Fruit fly (Drosophila melanogaster): Measurements from ENCODE around the gene Ziz.

The Ziz gene

DNA sequence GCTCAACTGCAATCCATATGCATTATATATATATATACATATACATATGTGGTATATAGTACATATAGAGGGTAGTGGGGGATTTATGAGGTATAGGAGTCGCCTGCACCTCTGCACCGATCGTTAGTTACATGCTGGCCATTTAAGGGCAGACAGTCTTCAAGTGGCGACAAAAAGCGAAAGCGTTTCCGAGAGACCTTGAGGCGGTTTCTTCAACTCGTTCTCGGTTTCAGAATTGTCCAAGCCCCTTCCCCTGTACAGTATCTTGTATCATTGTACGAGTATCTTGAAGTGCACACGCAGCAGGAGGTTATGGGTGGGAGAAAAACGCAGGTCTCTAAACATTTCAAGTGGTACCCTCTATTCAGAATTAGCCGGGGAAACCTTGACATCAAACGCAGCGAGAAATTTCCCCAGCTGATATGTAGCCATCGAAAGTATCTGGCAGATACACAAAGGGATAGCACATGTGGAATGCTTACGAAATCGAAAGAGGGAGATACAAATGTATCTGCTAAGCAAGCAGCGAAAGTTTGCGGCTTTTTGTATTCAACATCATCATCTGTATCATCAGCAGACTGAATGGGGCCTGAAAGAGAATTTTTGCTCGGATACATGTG lies 30.9 kb upstream of the Ziz start:
- TF ChIP-seq CG11902 (GFP tag; optimal IDR thresholded peaks at IDR 0.05) (no peak), CG6276 (GFP tag; optimal IDR thresholded peaks at IDR 0.05) (no peak), svp (GFP tag) (peak; percentile 12), Eip78C (GFP tag) (peak; percentile 18), CG4318 (GFP tag; optimal IDR thresholded peaks at IDR 0.05) (no peak), achi (GFP tag; optimal IDR thresholded peaks at IDR 0.05) (no peak), CG10631 (GFP tag; optimal IDR thresholded peaks at IDR 0.05) (no peak), fd85E (GFP tag; optimal IDR thresholded peaks at IDR 0.05) (no peak), CG6163 (GFP tag; IDR thresholded peaks at IDR 0.05) (no peak), CG3919 (GFP tag; optimal IDR thresholded peaks at IDR 0.05) (no peak), CG31627 (GFP tag; optimal IDR thresholded peaks at IDR 0.05) (no peak), Blimp-1 (GFP tag; optimal IDR thresholded peaks at IDR 0.05) (peak; percentile 38)

DNA sequence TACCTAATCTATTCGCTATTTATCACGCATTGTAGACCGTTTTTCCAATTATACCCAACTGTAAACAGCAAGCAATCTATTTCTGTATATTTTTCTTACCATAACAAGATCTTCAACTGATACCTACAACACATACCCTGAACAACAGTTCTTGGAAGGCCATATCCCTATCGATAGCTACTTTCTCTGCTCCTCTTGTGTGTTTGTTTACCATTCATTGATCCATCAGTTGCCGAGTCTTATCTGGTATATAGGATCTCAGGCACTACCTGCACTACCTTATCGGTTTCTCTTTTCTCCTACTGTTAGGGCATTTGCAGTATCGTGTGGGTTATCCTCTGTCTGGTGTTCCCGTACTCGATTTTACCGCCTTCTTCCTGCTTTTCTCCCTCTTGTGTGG lies 30.0 kb upstream of the Ziz start:
- TF ChIP-seq acj6 (GFP tag; optimal IDR thresholded peaks at IDR 0.05) (no peak), fkh (GFP tag; optimal IDR thresholded peaks at IDR 0.05) (peak; percentile 21)

DNA sequence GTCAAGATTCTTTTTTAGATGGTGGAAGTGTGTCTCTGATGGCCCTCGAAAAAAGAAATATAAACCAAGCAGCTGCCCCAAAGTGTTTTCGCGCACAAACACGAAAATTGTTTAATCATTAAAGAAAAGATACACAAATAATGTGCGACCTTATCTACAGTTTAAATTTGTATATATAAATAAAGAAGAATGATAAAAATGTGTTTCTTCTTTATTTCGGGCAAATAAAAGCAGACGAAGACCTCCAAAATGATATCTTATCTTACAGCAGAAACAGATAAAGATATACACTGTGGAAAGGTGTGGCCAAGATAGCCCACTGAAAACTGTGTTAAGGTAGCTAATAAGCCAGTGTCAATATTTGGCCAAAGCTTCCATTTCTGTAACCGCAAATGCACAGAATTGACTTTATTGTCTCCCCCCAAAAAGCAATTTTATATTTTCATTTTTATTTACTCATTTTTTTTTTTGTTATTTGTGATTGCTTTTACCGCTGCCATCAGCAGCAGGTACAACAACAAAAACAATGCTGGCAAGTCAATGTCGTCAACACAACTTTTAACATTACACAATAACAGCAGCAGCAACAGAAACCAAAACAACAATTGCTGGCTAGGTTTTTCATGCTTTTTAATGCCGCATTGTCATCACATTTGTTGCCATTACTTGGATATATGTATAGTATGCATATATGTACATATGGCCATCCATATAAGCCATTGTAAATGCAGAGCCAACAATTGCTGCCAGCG lies 29.2 kb upstream of the Ziz start:
- TF ChIP-seq Sox102F (GFP tag; optimal IDR thresholded peaks at IDR 0.05) = peak; percentile 30
- TF ChIP-seq Blimp-1 (GFP tag; optimal IDR thresholded peaks at IDR 0.05) = no peak
- peak; percentile 89 for TF ChIP-seq fkh (GFP tag; optimal IDR thresholded peaks at IDR 0.05)
- TF ChIP-seq Eip78C (GFP tag) = peak; percentile 58
- no peak for TF ChIP-seq CG8319 (GFP tag; optimal IDR thresholded peaks at IDR 0.05)
- TF ChIP-seq svp (GFP tag) = peak; percentile 38
- peak; percentile 51 for TF ChIP-seq vri (GFP tag; optimal IDR thresholded peaks at IDR 0.05)

DNA sequence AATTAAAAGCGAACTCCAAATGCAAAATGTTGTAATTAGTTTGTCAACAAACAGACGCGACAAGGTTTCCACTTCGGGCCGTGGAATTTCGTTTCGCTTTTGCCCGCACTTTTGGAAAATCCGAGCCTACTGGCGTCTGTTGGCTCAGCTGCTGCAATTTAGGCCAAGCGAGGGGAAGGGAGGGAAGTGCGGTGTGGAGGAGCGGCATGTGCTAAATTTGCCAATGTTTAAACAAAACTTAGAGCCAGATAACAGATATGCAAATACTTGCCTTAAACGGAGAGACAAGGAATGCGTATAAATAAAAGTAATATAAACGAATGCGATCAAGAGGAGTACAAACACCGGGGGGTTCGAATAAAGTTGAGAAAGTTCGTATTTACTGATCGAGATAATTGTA lies 27.5 kb upstream of the Ziz start:
- TF ChIP-seq fkh (GFP tag; optimal IDR thresholded peaks at IDR 0.05) (peak; percentile 92), Eip75B (GFP tag; optimal IDR thresholded peaks at IDR 0.05) (no peak), vri (GFP tag; optimal IDR thresholded peaks at IDR 0.05) (peak; percentile 50)

DNA sequence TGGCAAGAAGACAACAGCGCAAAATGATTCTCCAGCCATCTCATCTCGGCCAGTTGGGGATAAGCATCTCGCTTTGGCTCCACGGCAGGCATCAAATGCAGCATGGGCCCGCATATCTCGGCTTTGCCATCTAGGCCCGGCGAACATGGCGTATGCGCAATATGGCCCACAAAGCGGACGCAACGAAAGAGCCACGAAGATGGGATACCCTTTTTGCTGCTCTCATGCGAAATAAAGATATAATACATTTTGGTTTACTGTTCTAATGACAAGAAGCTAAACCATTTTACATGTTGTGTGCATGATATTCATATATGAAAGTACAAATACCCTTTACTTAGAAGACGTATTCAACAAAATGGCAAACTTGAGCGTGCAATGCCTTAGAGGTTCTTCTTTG lies 26.6 kb upstream of the Ziz start:
- peak; percentile 62 for TF ChIP-seq CG8119 (GFP tag; IDR thresholded peaks at IDR 0.05)
- peak; percentile 3 for TF ChIP-seq CG6808 (GFP tag; optimal IDR thresholded peaks at IDR 0.05)
- TF ChIP-seq achi (GFP tag; optimal IDR thresholded peaks at IDR 0.05) = no peak
- no peak for TF ChIP-seq topi (GFP tag; optimal IDR thresholded peaks at IDR 0.05)
- peak; percentile 19 for TF ChIP-seq dac (GFP tag; optimal IDR thresholded peaks at IDR 0.05)
- no peak for TF ChIP-seq CG9139 (GFP tag; optimal IDR thresholded peaks at IDR 0.05)
- peak; percentile 53 for TF ChIP-seq Hr4 (GFP tag; optimal IDR thresholded peaks at IDR 0.05)
- TF ChIP-seq CG6276 (GFP tag; optimal IDR thresholded peaks at IDR 0.05) = peak; percentile 21
- TF ChIP-seq CG31627 (GFP tag; optimal IDR thresholded peaks at IDR 0.05) = no peak
- peak; percentile 52 for TF ChIP-seq OdsH (GFP tag; optimal IDR thresholded peaks at IDR 0.05)
- peak; percentile 43 for TF ChIP-seq CG3919 (GFP tag; optimal IDR thresholded peaks at IDR 0.05)
- TF ChIP-seq Eip78C (GFP tag) = peak; percentile 59
- TF ChIP-seq fd59A (GFP tag; optimal IDR thresholded peaks at IDR 0.05) = peak; percentile 5
- no peak for TF ChIP-seq Eip75B (GFP tag; optimal IDR thresholded peaks at IDR 0.05)
- no peak for TF ChIP-seq CG1621 (tag; optimal IDR thresholded peaks at IDR 0.05)
- TF ChIP-seq CG4318 (GFP tag; optimal IDR thresholded peaks at IDR 0.05) = peak; percentile 43
- TF ChIP-seq CG32006 (GFP tag; optimal IDR thresholded peaks at IDR 0.05) = peak; percentile 72
- TF ChIP-seq eg (GFP tag; IDR thresholded peaks at IDR 0.05) = peak; percentile 62; the same call in 2 of the 3 replicates
- TF ChIP-seq pdm3 (GFP tag; optimal IDR thresholded peaks at IDR 0.05) = peak; percentile 13
- no peak for TF ChIP-seq lz (GFP tag; optimal IDR thresholded peaks at IDR 0.05)
- TF ChIP-seq CG6163 (GFP tag; IDR thresholded peaks at IDR 0.05) = peak; percentile 54; the same call in 1 of the 3 replicates
- TF ChIP-seq vri (GFP tag; optimal IDR thresholded peaks at IDR 0.05) = no peak
- TF ChIP-seq acj6 (GFP tag; optimal IDR thresholded peaks at IDR 0.05) = peak; percentile 25
- peak in 1 of 2 experiments; percentile 48 for TF ChIP-seq salr (GFP tag; optimal IDR thresholded peaks at IDR 0.05)
- 0 out of 2 replicates have a peak, but pooled peaks have one; percentile 22 for TF ChIP-seq CG11294 (GFP tag; IDR thresholded peaks at IDR 0.05)
- TF ChIP-seq cyc (GFP tag; optimal IDR thresholded peaks at IDR 0.05) = no peak
- TF ChIP-seq CG15336 (GFP tag; IDR thresholded peaks at IDR 0.05) = peak; percentile 65; the same call in 1 of the 2 replicates
- peak; percentile 29 for TF ChIP-seq CG10631 (GFP tag; optimal IDR thresholded peaks at IDR 0.05)
- TF ChIP-seq Sox14 (GFP tag; optimal IDR thresholded peaks at IDR 0.05) = peak; percentile 1
- peak; percentile 64 for TF ChIP-seq svp (GFP tag)
- TF ChIP-seq Ets21C (GFP tag; optimal IDR thresholded peaks at IDR 0.05) = no peak
